Worm (Caenorhabditis elegans): ENCODE data around the gene H10E21.5.

- TF ChIP-seq ztf-4 (tag; optimal IDR thresholded peaks at IDR 0.05) (no peak), nhr-25 (tag; optimal IDR thresholded peaks at IDR 0.05) (no peak), nhr-11 (tag; optimal IDR thresholded peaks at IDR 0.05) (no peak), fkh-10 (GFP tag; optimal IDR thresholded peaks at IDR 0.05) (no peak), unc-39 (tag; optimal IDR thresholded peaks at IDR 0.05) (no peak), pha-4 (tag; optimal IDR thresholded peaks at IDR 0.05) (no peak), nhr-237 (tag; optimal IDR thresholded peaks at IDR 0.05) (no peak), nhr-28 (tag; optimal IDR thresholded peaks at IDR 0.05) (no peak), tbx-2 (tag; optimal IDR thresholded peaks at IDR 0.05) (no peak), unc-62 (GFP tag; optimal IDR thresholded peaks at IDR 0.05) (no peak), nfya-1 (tag; optimal IDR thresholded peaks at IDR 0.05; ENCODE audit: insufficient read depth) (no peak)
These were observed 9.6 kb downstream of the H10E21.5 start for ce11 chrIII:14175-14574.
